Fruit fly (Drosophila melanogaster): Measurements from ENCODE around the gene CG7255.

The CG7255 gene

dm6 chr3L:15347695-15348465, 43.8 kb downstream of the CG7255 start:
- TF ChIP-seq CG8159 (tag; optimal IDR thresholded peaks at IDR 0.05) (peak; percentile 41), rn (GFP tag; IDR thresholded peaks at IDR 0.05) (no peak), fd96Ca (GFP tag; IDR thresholded peaks at IDR 0.05) (no peak), CG12605 (GFP tag; IDR thresholded peaks at IDR 0.05) (no peak), CG14655 (GFP tag; optimal IDR thresholded peaks at IDR 0.05) (peak; percentile 1), CG34367 (tag; optimal IDR thresholded peaks at IDR 0.05) (no peak), CG9948 (tag; optimal IDR thresholded peaks at IDR 0.05) (no peak), EcR (GFP tag; optimal IDR thresholded peaks at IDR 0.05) (no peak), CG15710 (tag; optimal IDR thresholded peaks at IDR 0.05) (peak; percentile 25)

dm6 chr3L:15348759-15349158, 44.7 kb downstream of the CG7255 start:
- TF ChIP-seq Ets98B (GFP tag; IDR thresholded peaks at IDR 0.05), result no peak
- no peak for TF ChIP-seq Pif1B (GFP tag; optimal IDR thresholded peaks at IDR 0.05)
- TF ChIP-seq CG4496 (GFP tag; IDR thresholded peaks at IDR 0.05), result no peak
- no peak for TF ChIP-seq CG9948 (tag; optimal IDR thresholded peaks at IDR 0.05)
- TF ChIP-seq CG13204 (GFP tag; optimal IDR thresholded peaks at IDR 0.05), result no peak
- no peak for TF ChIP-seq CG8159 (tag; optimal IDR thresholded peaks at IDR 0.05)
- no peak for TF ChIP-seq CG12605 (GFP tag; IDR thresholded peaks at IDR 0.05)
- TF ChIP-seq CG14655 (GFP tag; optimal IDR thresholded peaks at IDR 0.05), result no peak
- no peak for TF ChIP-seq D1 (tag; optimal IDR thresholded peaks at IDR 0.05)
- no peak for TF ChIP-seq gl (tag; optimal IDR thresholded peaks at IDR 0.05)
- no peak for TF ChIP-seq CG10348 (GFP tag; IDR thresholded peaks at IDR 0.05)
- TF ChIP-seq CG34367 (tag; optimal IDR thresholded peaks at IDR 0.05), result no peak
- no peak for TF ChIP-seq Pif1A (GFP tag; optimal IDR thresholded peaks at IDR 0.05)
- no peak for TF ChIP-seq CG8301 (tag; optimal IDR thresholded peaks at IDR 0.05)
- TF ChIP-seq CG15710 (tag; optimal IDR thresholded peaks at IDR 0.05), result no peak
- no peak for TF ChIP-seq CG17806 (tag; optimal IDR thresholded peaks at IDR 0.05)
- no peak for TF ChIP-seq CG32121 (GFP tag; IDR thresholded peaks at IDR 0.05)

dm6 chr3L:15352048-15352447, 48.0 kb downstream of the CG7255 start:
- TF ChIP-seq CG17806 (tag; optimal IDR thresholded peaks at IDR 0.05), result no peak

dm6 chr3L:15352483-15352882, 48.4 kb downstream of the CG7255 start:
- TF ChIP-seq CG8301 (tag; optimal IDR thresholded peaks at IDR 0.05), result no peak
- TF ChIP-seq CG17806 (tag; optimal IDR thresholded peaks at IDR 0.05), result no peak
- no peak for TF ChIP-seq CG12605 (GFP tag; IDR thresholded peaks at IDR 0.05)
- no peak for TF ChIP-seq CG9948 (tag; optimal IDR thresholded peaks at IDR 0.05)
- no peak for TF ChIP-seq CG34367 (tag; optimal IDR thresholded peaks at IDR 0.05)
- no peak for TF ChIP-seq CG8159 (tag; optimal IDR thresholded peaks at IDR 0.05)
- no peak for TF ChIP-seq EcR (GFP tag; optimal IDR thresholded peaks at IDR 0.05)
- TF ChIP-seq Pif1B (GFP tag; optimal IDR thresholded peaks at IDR 0.05), result no peak
- no peak for TF ChIP-seq fd96Ca (GFP tag; IDR thresholded peaks at IDR 0.05)
- TF ChIP-seq Pif1A (GFP tag; optimal IDR thresholded peaks at IDR 0.05), result no peak
- TF ChIP-seq CG32121 (GFP tag; IDR thresholded peaks at IDR 0.05), result no peak

- TF ChIP-seq CG10348 (GFP tag; IDR thresholded peaks at IDR 0.05) (no peak), Ets98B (GFP tag; IDR thresholded peaks at IDR 0.05) (no peak), CG17806 (tag; optimal IDR thresholded peaks at IDR 0.05) (no peak), CG14655 (GFP tag; optimal IDR thresholded peaks at IDR 0.05) (no peak), gl (tag; optimal IDR thresholded peaks at IDR 0.05) (no peak), CG4496 (GFP tag; IDR thresholded peaks at IDR 0.05) (no peak), Pif1A (GFP tag; optimal IDR thresholded peaks at IDR 0.05) (no peak), rn (GFP tag; IDR thresholded peaks at IDR 0.05) (no peak), CG12605 (GFP tag; IDR thresholded peaks at IDR 0.05) (no peak), CG9948 (tag; optimal IDR thresholded peaks at IDR 0.05) (no peak)
Measured at dm6 chr3L:15353739-15354138, 49.7 kb downstream of the CG7255 start.

- TF ChIP-seq fd96Ca (GFP tag; IDR thresholded peaks at IDR 0.05) (no peak), CG32121 (GFP tag; IDR thresholded peaks at IDR 0.05) (no peak), CG10348 (GFP tag; IDR thresholded peaks at IDR 0.05) (no peak), CG13204 (GFP tag; optimal IDR thresholded peaks at IDR 0.05) (no peak), CG4496 (GFP tag; IDR thresholded peaks at IDR 0.05) (no peak), D1 (tag; optimal IDR thresholded peaks at IDR 0.05) (no peak), Pif1B (GFP tag; optimal IDR thresholded peaks at IDR 0.05) (no peak), gl (tag; optimal IDR thresholded peaks at IDR 0.05) (no peak)
Measured at dm6 chr3L:15354763-15355162, 50.7 kb downstream of the CG7255 start.

- TF ChIP-seq CG34367 (tag; optimal IDR thresholded peaks at IDR 0.05) (no peak), rn (GFP tag; IDR thresholded peaks at IDR 0.05) (no peak), CG8159 (tag; optimal IDR thresholded peaks at IDR 0.05) (no peak), CG9948 (tag; optimal IDR thresholded peaks at IDR 0.05) (no peak), CG8301 (tag; optimal IDR thresholded peaks at IDR 0.05) (no peak), EcR (GFP tag; optimal IDR thresholded peaks at IDR 0.05) (no peak), CG12605 (GFP tag; IDR thresholded peaks at IDR 0.05) (no peak), Ets98B (GFP tag; IDR thresholded peaks at IDR 0.05) (no peak), CG17806 (tag; optimal IDR thresholded peaks at IDR 0.05) (no peak), CG14655 (GFP tag; optimal IDR thresholded peaks at IDR 0.05) (no peak), CG15710 (tag; optimal IDR thresholded peaks at IDR 0.05) (no peak), Pif1A (GFP tag; optimal IDR thresholded peaks at IDR 0.05) (no peak), CG10348 (GFP tag; IDR thresholded peaks at IDR 0.05) (no peak), Pif1B (GFP tag; optimal IDR thresholded peaks at IDR 0.05) (no peak), CG4496 (GFP tag; IDR thresholded peaks at IDR 0.05) (no peak), Snoo (tag; optimal IDR thresholded peaks at IDR 0.05) (no peak), CG13204 (GFP tag; optimal IDR thresholded peaks at IDR 0.05) (no peak)
Measured at dm6 chr3L:15357471-15357870, 53.4 kb downstream of the CG7255 start.
